Worm (Caenorhabditis elegans) whole organism, young adult: ENCODE data around the gene srx-17.

Experiments used
- B0035.1 ChIP-seq: sonication (generic microtip); optimal IDR thresholded peaks from 2 replicates; lab custom pipeline; 2016; ENCODE audit warnings: missing genetic modification characterization, mild to moderate bottlenecking, missing compliant biosample characterization, missing genotype, missing genetic modification reagents
- F10E7.11 ChIP-seq: sonication (generic microtip); optimal IDR thresholded peaks from 2 replicates; lab custom pipeline; 2017; ENCODE audit warnings: mild to moderate bottlenecking, missing genetic modification characterization, moderate library complexity, missing compliant biosample characterization
- F22D6.2 ChIP-seq: sonication (generic microtip); optimal IDR thresholded peaks from 2 replicates; lab custom pipeline; 2016; ENCODE audit warnings: mild to moderate bottlenecking, missing genetic modification characterization, missing compliant biosample characterization
- F23B12.7 ChIP-seq: sonication (generic microtip); optimal IDR thresholded peaks from 2 replicates; lab custom pipeline; 2017; ENCODE audit warnings: missing genetic modification characterization, mild to moderate bottlenecking, missing compliant biosample characterization, antibody characterized with exemption, moderate library complexity; ENCODE audit not compliant: insufficient read depth
- F39B2.1 ChIP-seq: fragments of 200-800 bp; sonication (Bioruptor generic); IDR thresholded peaks from 2 replicates; pipeline ENCODE4 v1.3.6; 2022; ENCODE audit warnings: missing genetic modification reagents, missing genetic modification characterization, missing compliant biosample characterization
- F52B5.7 ChIP-seq: sonication (generic microtip); optimal IDR thresholded peaks from 2 replicates; lab custom pipeline; 2016; ENCODE audit warnings: mild to moderate bottlenecking, missing genetic modification characterization, missing compliant biosample characterization
- K11D2.4 ChIP-seq: fragments of 200-800 bp; sonication (Bioruptor generic); IDR thresholded peaks from 2 replicates; pipeline ENCODE4 v1.3.6; 2022; ENCODE audit warnings: missing genetic modification reagents, missing genetic modification characterization, missing compliant biosample characterization
- Y53F4B.3 ChIP-seq: fragments of 200-800 bp; sonication (Bioruptor generic); IDR thresholded peaks from 2 replicates; pipeline ENCODE4 v1.3.6; 2022; ENCODE audit warnings: missing genetic modification reagents, missing genetic modification characterization, missing compliant biosample characterization
- Y67H2A.10 ChIP-seq: fragments of 200-800 bp; sonication (Bioruptor generic); conservative IDR thresholded peaks from 2 replicates; pipeline ENCODE4 v1.3.6; 2022; ENCODE audit warnings: missing genetic modification reagents, missing genetic modification characterization, missing compliant biosample characterization
- Y79H2A.3 ChIP-seq: fragments of 200-800 bp; sonication (Bioruptor generic); conservative IDR thresholded peaks from 2 replicates; pipeline ENCODE4 v1.3.6; 2022; ENCODE audit warnings: missing genetic modification reagents, missing genetic modification characterization, missing compliant biosample characterization
- aptf-2 ChIP-seq: fragments of 200-800 bp; sonication (Bioruptor generic); conservative IDR thresholded peaks from 2 replicates; pipeline ENCODE4 v1.3.6; 2022; ENCODE audit warnings: missing genetic modification reagents, missing genetic modification characterization, missing compliant biosample characterization
- aptf-3 ChIP-seq: fragments of 200-800 bp; sonication (Bioruptor generic); IDR thresholded peaks from 2 replicates; pipeline ENCODE4 v1.3.6; 2022; ENCODE audit warnings: missing genetic modification characterization, missing compliant biosample characterization
- athp-1 ChIP-seq: sonication (generic microtip); optimal IDR thresholded peaks from 2 replicates; lab custom pipeline; 2017; ENCODE audit warnings: mild to moderate bottlenecking, missing genetic modification characterization, missing compliant biosample characterization
- attf-5 ChIP-seq: fragments of 200-800 bp; sonication (Bioruptor generic); optimal IDR thresholded peaks from 2 replicates; lab custom pipeline; 2018; ENCODE audit warnings: mild to moderate bottlenecking, missing genetic modification characterization, missing compliant biosample characterization
- cebp-2 ChIP-seq: fragments of 200-800 bp; sonication (Bioruptor generic); IDR thresholded peaks from 2 replicates; pipeline ENCODE4 v1.3.6; 2022; ENCODE audit warnings: missing genetic modification characterization, missing compliant biosample characterization
- ceh-58 ChIP-seq: fragments of 200-800 bp; sonication (Bioruptor generic); IDR thresholded peaks from 2 replicates; pipeline ENCODE4 v1.3.6; 2022; ENCODE audit warnings: missing genetic modification characterization, missing compliant biosample characterization
- ceh-79 ChIP-seq: sonication (generic microtip); optimal IDR thresholded peaks from 2 replicates; lab custom pipeline; 2017; ENCODE audit warnings: mild to moderate bottlenecking, missing genetic modification characterization, missing compliant biosample characterization
- dox-1 ChIP-seq: fragments of 200-800 bp; sonication (Bioruptor generic); IDR thresholded peaks from 2 replicates; pipeline ENCODE4 v1.3.6; 2022; ENCODE audit warnings: missing genetic modification reagents, missing genetic modification characterization, missing compliant biosample characterization
- dpff-1 ChIP-seq: sonication (generic microtip); optimal IDR thresholded peaks from 2 replicates; lab custom pipeline; 2017; ENCODE audit warnings: mild to moderate bottlenecking, missing genetic modification characterization, missing compliant biosample characterization
- efl-1 ChIP-seq: fragments of 150-350 bp; optimal IDR thresholded peaks from 2 replicates; lab custom pipeline; 2014; ENCODE audit warnings: missing biosample characterization, missing genetic modification reagents, missing genetic modification characterization
- egl-18 ChIP-seq: fragments of 200-800 bp; sonication (Bioruptor generic); IDR thresholded peaks from 2 replicates; pipeline ENCODE4 v1.3.6; 2022; ENCODE audit warnings: missing genetic modification reagents, missing genetic modification characterization, missing compliant biosample characterization
- egl-44 ChIP-seq: fragments of 200-800 bp; sonication (Bioruptor generic); IDR thresholded peaks from 2 replicates; pipeline ENCODE4 v1.3.6; 2022; ENCODE audit warnings: missing genetic modification reagents, missing genetic modification characterization, missing compliant biosample characterization
- ets-4 ChIP-seq: fragments of 200-800 bp; sonication (Bioruptor generic); optimal IDR thresholded peaks from 2 replicates; lab custom pipeline; 2018; ENCODE audit warnings: mild to moderate bottlenecking, missing genetic modification characterization, missing compliant biosample characterization
- fkh-3 ChIP-seq: sonication (generic microtip); optimal IDR thresholded peaks from 2 replicates; lab custom pipeline; 2016; ENCODE audit warnings: mild to moderate bottlenecking, missing genetic modification characterization, missing compliant biosample characterization
- hlh-12 ChIP-seq: sonication (generic microtip); optimal IDR thresholded peaks from 2 replicates; lab custom pipeline; 2016; ENCODE audit warnings: missing genetic modification characterization, missing compliant biosample characterization
- hlh-26 ChIP-seq: fragments of 200-800 bp; sonication (Bioruptor generic); conservative IDR thresholded peaks from 2 replicates; pipeline ENCODE4 v1.3.6; 2022; ENCODE audit warnings: missing genetic modification reagents, missing genetic modification characterization, missing compliant biosample characterization
- hmg-20 ChIP-seq: fragments of 200-800 bp; sonication (Bioruptor generic); IDR thresholded peaks from 2 replicates; pipeline ENCODE4 v1.3.6; 2022; ENCODE audit warnings: missing genetic modification reagents, missing genetic modification characterization, missing compliant biosample characterization
- hsf-1 ChIP-seq: fragments of 200-800 bp; sonication (Bioruptor generic); IDR thresholded peaks from 2 replicates; pipeline ENCODE4 v1.3.6; 2022; ENCODE audit warnings: missing genetic modification reagents, missing genetic modification characterization, missing compliant biosample characterization
- lag-1 ChIP-seq: fragments of 200-800 bp; sonication (Bioruptor generic); IDR thresholded peaks from 2 replicates; pipeline ENCODE4 v1.3.6; 2022; ENCODE audit warnings: missing genetic modification reagents, missing genetic modification characterization, missing compliant biosample characterization
- lir-1 ChIP-seq: fragments of 200-800 bp; sonication (Bioruptor generic); conservative IDR thresholded peaks from 2 replicates; pipeline ENCODE4 v1.3.6; 2022; ENCODE audit warnings: missing genetic modification reagents, missing genetic modification characterization, missing compliant biosample characterization
- lsl-1 ChIP-seq: fragments of 200-800 bp; sonication (Bioruptor generic); optimal IDR thresholded peaks from 2 replicates; lab custom pipeline; 2018; ENCODE audit warnings: mild to moderate bottlenecking, missing genetic modification characterization, moderate library complexity, missing compliant biosample characterization
- madf-6 ChIP-seq: fragments of 200-800 bp; sonication (Bioruptor generic); IDR thresholded peaks from 2 replicates; pipeline ENCODE4 v1.3.6; 2022; ENCODE audit warnings: missing genetic modification reagents, missing genetic modification characterization, missing compliant biosample characterization
- nfya-1 ChIP-seq: sonication (generic microtip); optimal IDR thresholded peaks from 2 replicates; lab custom pipeline; 2017; ENCODE audit warnings: antibody characterized with exemption, missing compliant biosample characterization, missing genetic modification characterization, borderline replicate concordance; ENCODE audit not compliant: insufficient read depth
- nhr-120 ChIP-seq: fragments of 200-800 bp; sonication (Bioruptor generic); IDR thresholded peaks from 2 replicates; pipeline ENCODE4 v1.3.6; 2022; ENCODE audit warnings: missing genetic modification characterization, missing compliant biosample characterization
- nhr-80 ChIP-seq: sonication (generic microtip); optimal IDR thresholded peaks from 2 replicates; lab custom pipeline; 2016; ENCODE audit warnings: missing genetic modification characterization, missing compliant biosample characterization
- repo-1 ChIP-seq: sonication (generic microtip); optimal IDR thresholded peaks from 2 replicates; lab custom pipeline; 2017; ENCODE audit warnings: mild to moderate bottlenecking, missing genetic modification characterization, missing compliant biosample characterization
- sea-2 ChIP-seq: fragments of 200-800 bp; sonication (Bioruptor generic); IDR thresholded peaks from 2 replicates; pipeline ENCODE4 v1.3.6; 2022; ENCODE audit warnings: missing genetic modification characterization, missing compliant biosample characterization
- snpc-1.3 ChIP-seq: sonication (generic microtip); optimal IDR thresholded peaks from 2 replicates; lab custom pipeline; 2017; ENCODE audit warnings: missing genetic modification characterization, mild to moderate bottlenecking, missing compliant biosample characterization, antibody characterized with exemption, moderate library complexity, missing genotype, missing genetic modification reagents; ENCODE audit not compliant: insufficient read depth
- snpc-4 ChIP-seq, 5 experiments: fragments of 150-350 bp in 1 of 5; sonication (generic microtip) in 4 of 5; optimal IDR thresholded peaks; 2 replicates each; lab custom pipeline; 2014 to 2018; ENCODE audit warnings: missing genetic modification characterization in 5 of 5, missing biosample characterization in 3 of 5, antibody characterized with exemption in 2 of 5, mild to moderate bottlenecking in 2 of 5, missing compliant biosample characterization in 2 of 5, missing genotype in 2 of 5, moderate library complexity in 2 of 5, missing genetic modification reagents in 1 of 5
- somi-1 ChIP-seq: fragments of 200-800 bp; sonication (Bioruptor generic); optimal IDR thresholded peaks from 2 replicates; lab custom pipeline; 2018; ENCODE audit warnings: mild to moderate bottlenecking, missing genetic modification characterization, missing compliant biosample characterization
- sptf-2 ChIP-seq: fragments of 200-800 bp; sonication (Bioruptor generic); optimal IDR thresholded peaks from 2 replicates; lab custom pipeline; 2018; ENCODE audit warnings: mild to moderate bottlenecking, missing genetic modification characterization, missing compliant biosample characterization
- tbp1 ChIP-seq: fragments of 200-800 bp; sonication (Bioruptor generic); optimal IDR thresholded peaks from 2 replicates; lab custom pipeline; 2018; ENCODE audit warnings: mild to moderate bottlenecking, missing genetic modification characterization, missing compliant biosample characterization
- tlf-1 ChIP-seq: fragments of 200-800 bp; sonication (Bioruptor generic); optimal IDR thresholded peaks from 2 replicates; lab custom pipeline; 2018; ENCODE audit warnings: mild to moderate bottlenecking, missing genetic modification characterization, missing compliant biosample characterization
- zim-3 ChIP-seq: sonication (generic microtip); optimal IDR thresholded peaks from 2 replicates; lab custom pipeline; 2017; ENCODE audit warnings: mild to moderate bottlenecking, missing genetic modification characterization, moderate library complexity, missing compliant biosample characterization
- ztf-18 ChIP-seq: sonication (generic microtip); optimal IDR thresholded peaks from 2 replicates; lab custom pipeline; 2016; ENCODE audit warnings: missing genotype, mild to moderate bottlenecking, missing genetic modification characterization, missing compliant biosample characterization
- ztf-26 ChIP-seq: sonication (generic microtip); optimal IDR thresholded peaks from 2 replicates; lab custom pipeline; 2017; ENCODE audit warnings: missing genetic modification characterization, missing compliant biosample characterization

The srx-17 gene

ce11 chrV:13856376-13856775 lies 15.4 kb downstream of the srx-17 start, which contains the start of gene srx-134:
srx-134 (minus strand) TSS chrV:13856476.
- TF ChIP-seq egl-18 (GFP tag; lab: Robert Waterston, UW) = no peak
- TF ChIP-seq Y53F4B.3 (GFP tag; lab: Robert Waterston, UW) = no peak
- no peak for TF ChIP-seq snpc-1.3 (tag; lab: Kevin White, UChicago)
- no peak for TF ChIP-seq F10E7.11

ce11 chrV:13857132-13857531 lies 16.1 kb downstream of the srx-17 start, which contains the start of gene srx-136:
srx-136 (plus strand) TSS chrV:13857432.
- TF ChIP-seq hlh-12 = no peak
- no peak for TF ChIP-seq K11D2.4 (GFP tag; lab: Robert Waterston, UW)
- TF ChIP-seq madf-6 (GFP tag; lab: Robert Waterston, UW) = no peak
- no peak for TF ChIP-seq efl-1 (GFP tag; lab: Kevin White, UChicago)
- no peak for TF ChIP-seq tlf-1 (GFP tag; lab: Kevin White, UChicago)
- TF ChIP-seq tbp1 (GFP tag; lab: Kevin White, UChicago) = no peak
- TF ChIP-seq cebp-2 = no peak
- no peak for TF ChIP-seq snpc-1.3 (tag; lab: Kevin White, UChicago)
- no peak for TF ChIP-seq fkh-3 (tag; lab: Kevin White, UChicago)
- no peak for TF ChIP-seq ets-4
- TF ChIP-seq sptf-2 (GFP tag; lab: Kevin White, UChicago) = no peak
- TF ChIP-seq F23B12.7 (tag; lab: Kevin White, UChicago) = no peak
- no peak for TF ChIP-seq ztf-26
- no peak for TF ChIP-seq dpff-1 (tag; lab: Kevin White, UChicago)
- TF ChIP-seq hlh-26 = no peak
- no peak for TF ChIP-seq somi-1 (GFP tag; lab: Kevin White, UChicago)

- TF ChIP-seq ceh-58 (GFP tag; lab: Robert Waterston, UW) = no peak
- TF ChIP-seq B0035.1 = no peak
- no peak for TF ChIP-seq lsl-1 (GFP tag; lab: Kevin White, UChicago)
- no peak for TF ChIP-seq repo-1 (tag; lab: Kevin White, UChicago)
- no peak for TF ChIP-seq nfya-1 (tag; lab: Kevin White, UChicago)
- TF ChIP-seq ceh-79 (tag; lab: Kevin White, UChicago) = no peak
- TF ChIP-seq nhr-120 = no peak
- TF ChIP-seq Y79H2A.3 (GFP tag; lab: Robert Waterston, UW) = no peak
- TF ChIP-seq hsf-1 = no peak
- no peak for TF ChIP-seq aptf-2
- TF ChIP-seq egl-44 (GFP tag; lab: Robert Waterston, UW) = no peak
- TF ChIP-seq Y67H2A.10 (GFP tag; lab: Robert Waterston, UW) = no peak
- TF ChIP-seq hlh-12 = no peak
- TF ChIP-seq somi-1 (GFP tag; lab: Kevin White, UChicago) = no peak
These were observed 17.9 kb downstream of the srx-17 start, which contains the start of gene srx-135 for ce11 chrV:13858906-13859305. srx-135 (plus strand) TSS chrV:13859206.

- TF ChIP-seq athp-1 (tag; lab: Kevin White, UChicago) = no peak
- TF ChIP-seq zim-3 = no peak
- no peak for TF ChIP-seq hmg-20 (GFP tag; lab: Robert Waterston, UW)
- no peak for TF ChIP-seq nhr-80
- TF ChIP-seq aptf-3 (GFP tag; lab: Robert Waterston, UW) = no peak
- no peak for TF ChIP-seq sea-2 (GFP tag; lab: Robert Waterston, UW)
- no peak for TF ChIP-seq F22D6.2
- TF ChIP-seq F52B5.7 = no peak
- TF ChIP-seq F39B2.1 (GFP tag; lab: Robert Waterston, UW) = no peak
- TF ChIP-seq snpc-4 (GFP tag; optimal IDR thresholded peaks at IDR 0.05; lab: Kevin White, UChicago) = no peak
- TF ChIP-seq snpc-4 (tag; optimal IDR thresholded peaks at IDR 0.05; lab: Kevin White, UChicago) = no peak
- TF ChIP-seq lag-1 (GFP tag; lab: Robert Waterston, UW) = no peak
- TF ChIP-seq fkh-3 (tag; lab: Kevin White, UChicago) = no peak
- no peak for TF ChIP-seq ztf-18
- no peak for TF ChIP-seq lir-1 (GFP tag; lab: Robert Waterston, UW)
- TF ChIP-seq repo-1 (tag; lab: Kevin White, UChicago) = no peak
- no peak for TF ChIP-seq dox-1 (GFP tag; lab: Robert Waterston, UW)
- no peak for TF ChIP-seq attf-5 (GFP tag; lab: Kevin White, UChicago)
These were observed 21.5 kb downstream of the srx-17 start, which contains the start of gene srx-137 for ce11 chrV:13862505-13862904. srx-137 (plus strand) TSS chrV:13862805.
